Worm (Caenorhabditis elegans): ENCODE results near the gene C50H2.4.

ce11 chrV:9885918-9886488 is 30.8 kb upstream of the C50H2.4 start, which contains the start of gene clp-9:
- TF ChIP-seq nhr-11 (tag; optimal IDR thresholded peaks at IDR 0.05) = no peak
- no peak for TF ChIP-seq unc-86 (tag; optimal IDR thresholded peaks at IDR 0.05)
- TF ChIP-seq sox-4 (tag; optimal IDR thresholded peaks at IDR 0.05) = no peak
- no peak for TF ChIP-seq fax-1 (tag; optimal IDR thresholded peaks at IDR 0.05)
- no peak for TF ChIP-seq pqm-1 (tag; optimal IDR thresholded peaks at IDR 0.05)
- TF ChIP-seq tbx-2 (tag; optimal IDR thresholded peaks at IDR 0.05) = no peak
- no peak for TF ChIP-seq ets-4 (tag; optimal IDR thresholded peaks at IDR 0.05)
- no peak for TF ChIP-seq fkh-10 (GFP tag; optimal IDR thresholded peaks at IDR 0.05)
- TF ChIP-seq nfya-1 (tag; optimal IDR thresholded peaks at IDR 0.05) = no peak
